Worm (Caenorhabditis elegans) whole organism, L4/young adult: ENCODE measurements around the gene T24E12.1.

ENCODE experiments used
- dao-5 ChIP-seq: sonication (generic microtip); optimal IDR thresholded peaks from 2 replicates; lab custom pipeline; 2016; ENCODE audit warnings: missing genotype, missing genetic modification characterization, moderate library complexity, missing compliant biosample characterization
- him-1 ChIP-seq: sonication (generic microtip); optimal IDR thresholded peaks from 2 replicates; lab custom pipeline; 2016; ENCODE audit warnings: missing genotype, missing genetic modification reagents, missing genetic modification characterization, missing compliant biosample characterization

ce11 chrII:3806964-3807363 lies 21.6 kb downstream of the T24E12.1 start, which contains the start of gene F54D10.4:
- TF ChIP-seq dao-5 (no peak), him-1 (tag; lab: Kevin White, UChicago) (no peak)
